Worm (Caenorhabditis elegans) whole organism, L2 larva: ENCODE measurements around the gene K08D8.10.

Source experiments
- C34F6.9 ChIP-seq: fragments of 150-350 bp; optimal IDR thresholded peaks from 2 replicates; lab custom pipeline; 2014; ENCODE audit warnings: missing biosample characterization, missing genetic modification characterization
- R02D3.7 ChIP-seq: fragments of 150-350 bp; optimal IDR thresholded peaks from 2 replicates; lab custom pipeline; 2014; ENCODE audit warnings: missing biosample characterization, missing genetic modification characterization
- ama-1 ChIP-seq: fragments of 150-350 bp; optimal IDR thresholded peaks from 2 replicates; lab custom pipeline; 2018; ENCODE audit warnings: inconsistent platforms
- ceh-16 ChIP-seq: fragments of 150-350 bp; optimal IDR thresholded peaks from 2 replicates; lab custom pipeline; 2014; ENCODE audit warnings: missing biosample characterization, missing genetic modification characterization
- ceh-82 ChIP-seq: fragments of 150-350 bp; optimal IDR thresholded peaks from 2 replicates; lab custom pipeline; 2014; ENCODE audit warnings: missing biosample characterization, missing genetic modification characterization
- crh-2 ChIP-seq: sonication (generic microtip); optimal IDR thresholded peaks from 2 replicates; lab custom pipeline; 2017; ENCODE audit warnings: missing biosample characterization, missing genetic modification characterization
- dmd-4 ChIP-seq: sonication (generic microtip); optimal IDR thresholded peaks from 2 replicates; lab custom pipeline; 2017; ENCODE audit warnings: missing biosample characterization, missing genetic modification characterization
- egl-27 ChIP-seq: sonication (generic microtip); optimal IDR thresholded peaks from 3 replicates; lab custom pipeline; 2017; ENCODE audit warnings: missing biosample characterization, missing genetic modification reagents, missing genetic modification characterization
- elt-3 ChIP-seq: sonication (generic microtip); optimal IDR thresholded peaks from 2 replicates; lab custom pipeline; 2017; ENCODE audit warnings: missing biosample characterization, missing genetic modification characterization
- fos-1 ChIP-seq: fragments of 150-350 bp; optimal IDR thresholded peaks from 2 replicates; lab custom pipeline; 2014; ENCODE audit warnings: missing biosample characterization, missing genetic modification characterization
- lin-11 ChIP-seq: fragments of 150-350 bp; sonication (generic microtip); optimal IDR thresholded peaks from 2 replicates; lab custom pipeline; 2014; ENCODE audit warnings: missing biosample characterization, missing genetic modification characterization, inconsistent platforms, mixed read lengths
- lin-13 ChIP-seq: fragments of 150-350 bp; optimal IDR thresholded peaks from 2 replicates; lab custom pipeline; 2014; ENCODE audit warnings: missing biosample characterization, missing genetic modification reagents, missing genetic modification characterization
- lin-39 ChIP-seq: fragments of 150-350 bp; optimal IDR thresholded peaks from 2 replicates; lab custom pipeline; 2014; ENCODE audit warnings: missing biosample characterization, missing genetic modification reagents, missing genetic modification characterization
- lsy-2 ChIP-seq, 2 experiments: fragments of 150-350 bp in 1 of 2; sonication (generic microtip) in 1 of 2; optimal IDR thresholded peaks; 2 replicates each; lab custom pipeline; 2014 to 2017; ENCODE audit warnings: missing biosample characterization in 2 of 2, missing genetic modification characterization in 2 of 2
- mbf-1 ChIP-seq: sonication (generic microtip); optimal IDR thresholded peaks from 2 replicates; lab custom pipeline; 2017; ENCODE audit warnings: missing biosample characterization, missing genetic modification characterization
- mdl-1 ChIP-seq, 2 experiments: fragments of 150-350 bp in 1 of 2; sonication (generic microtip) in 1 of 2; optimal IDR thresholded peaks; 2 replicates each; lab custom pipeline; 2017; ENCODE audit warnings: missing biosample characterization in 2 of 2, missing genetic modification characterization in 2 of 2
- nhr-10 ChIP-seq: sonication (generic microtip); optimal IDR thresholded peaks from 2 replicates; lab custom pipeline; 2017; ENCODE audit warnings: missing biosample characterization, missing genetic modification characterization
- nhr-11 ChIP-seq: fragments of 150-350 bp; optimal IDR thresholded peaks from 2 replicates; lab custom pipeline; 2014; ENCODE audit warnings: missing biosample characterization, missing genetic modification characterization
- nhr-12 ChIP-seq: fragments of 150-350 bp; optimal IDR thresholded peaks from 2 replicates; lab custom pipeline; 2014; ENCODE audit warnings: missing biosample characterization, missing genetic modification characterization
- nhr-129 ChIP-seq: fragments of 150-350 bp; optimal IDR thresholded peaks from 2 replicates; lab custom pipeline; 2014; ENCODE audit warnings: missing biosample characterization, missing genetic modification characterization
- nhr-21 ChIP-seq: fragments of 150-350 bp; optimal IDR thresholded peaks from 2 replicates; lab custom pipeline; 2014; ENCODE audit warnings: missing biosample characterization, missing genetic modification characterization
- nhr-23 ChIP-seq: fragments of 150-350 bp; optimal IDR thresholded peaks from 2 replicates; lab custom pipeline; 2014; ENCODE audit warnings: missing biosample characterization, missing genetic modification reagents, missing genetic modification characterization
- nhr-237 ChIP-seq: fragments of 150-350 bp; optimal IDR thresholded peaks from 2 replicates; lab custom pipeline; 2014; ENCODE audit warnings: missing biosample characterization, missing genetic modification characterization
- nhr-25 ChIP-seq: fragments of 150-350 bp; sonication (generic microtip); optimal IDR thresholded peaks from 3 replicates; lab custom pipeline; 2014; ENCODE audit warnings: missing biosample characterization, missing genetic modification characterization
- nhr-6 ChIP-seq: fragments of 150-350 bp; optimal IDR thresholded peaks from 2 replicates; lab custom pipeline; 2014; ENCODE audit warnings: missing biosample characterization, missing genetic modification characterization
- nhr-77 ChIP-seq: fragments of 150-350 bp; optimal IDR thresholded peaks from 2 replicates; lab custom pipeline; 2014; ENCODE audit warnings: missing biosample characterization, missing genetic modification characterization
- peb-1 ChIP-seq: fragments of 150-350 bp; optimal IDR thresholded peaks from 2 replicates; lab custom pipeline; 2014; ENCODE audit warnings: missing biosample characterization, missing genetic modification characterization
- sem-4 ChIP-seq: fragments of 150-350 bp; optimal IDR thresholded peaks from 2 replicates; lab custom pipeline; 2014; ENCODE audit warnings: missing biosample characterization, missing genetic modification reagents, missing genetic modification characterization
- skn-1 ChIP-seq: sonication (generic microtip); optimal IDR thresholded peaks from 2 replicates; lab custom pipeline; 2017; ENCODE audit warnings: missing biosample characterization, missing genetic modification characterization
- sma-3 ChIP-seq: sonication (generic microtip); optimal IDR thresholded peaks from 2 replicates; lab custom pipeline; 2016; ENCODE audit warnings: missing genetic modification reagents, missing genetic modification characterization, missing compliant biosample characterization
- sma-9 ChIP-seq, 2 experiments: fragments of 150-350 bp in 1 of 2; sonication (generic microtip) in 1 of 2; optimal IDR thresholded peaks; 2 replicates each; lab custom pipeline; 2014 to 2016; ENCODE audit warnings: missing genetic modification characterization in 2 of 2, mild to moderate bottlenecking in 1 of 2, missing biosample characterization in 1 of 2, missing compliant biosample characterization in 1 of 2, missing genetic modification reagents in 1 of 2, moderate library complexity in 1 of 2
- snpc-4 ChIP-seq: fragments of 150-350 bp; optimal IDR thresholded peaks from 2 replicates; lab custom pipeline; 2014; ENCODE audit warnings: missing biosample characterization, missing genetic modification characterization
- unc-55 ChIP-seq: fragments of 150-350 bp; sonication (generic microtip); optimal IDR thresholded peaks from 3 replicates; lab custom pipeline; 2014; ENCODE audit warnings: missing biosample characterization, missing genetic modification reagents, missing genetic modification characterization
- zag-1 ChIP-seq: fragments of 150-350 bp; optimal IDR thresholded peaks from 2 replicates; lab custom pipeline; 2014; ENCODE audit warnings: missing biosample characterization, missing genetic modification characterization
- ztf-1 ChIP-seq: fragments of 200-800 bp; sonication (Bioruptor generic); conservative IDR thresholded peaks from 2 replicates; pipeline ENCODE4 v1.3.6; 2022; ENCODE audit warnings: missing genetic modification characterization, missing compliant biosample characterization
- ztf-4 ChIP-seq: fragments of 150-350 bp; optimal IDR thresholded peaks from 2 replicates; lab custom pipeline; 2014; ENCODE audit warnings: missing biosample characterization, missing genetic modification characterization

K08D8.10 gene

DNA sequence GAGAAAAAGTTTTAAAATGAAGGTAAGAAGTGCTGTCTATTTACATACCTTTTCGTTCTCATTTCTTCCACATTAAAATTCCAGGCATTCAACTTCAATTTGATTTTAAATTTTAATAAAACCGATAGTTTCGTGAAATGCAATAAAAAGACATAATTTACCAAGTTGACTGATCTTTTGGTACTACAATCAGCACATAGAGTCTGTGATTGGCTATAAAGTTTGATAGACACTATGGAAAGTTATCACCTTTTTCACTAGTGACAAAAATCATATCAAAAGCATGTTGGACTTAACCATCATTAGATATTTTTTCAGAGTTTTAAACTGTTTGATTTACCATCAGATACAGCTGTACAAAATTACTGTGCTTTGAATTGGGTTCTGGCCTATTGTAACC, 15.1 kb downstream of the K08D8.10 start, which contains the start of gene srz-15:
TSS of gene srz-15 (plus strand) at position 301 of the 400 bp plus-strand sequence.
- no peak for TF ChIP-seq dmd-4 (tag; lab: Kevin White, UChicago)
- no peak for TF ChIP-seq lin-13
- TF ChIP-seq R02D3.7 (tag; lab: Kevin White, UChicago) = no peak
- no peak for TF ChIP-seq nhr-10 (tag; lab: Kevin White, UChicago)
- no peak for TF ChIP-seq mdl-1 (tag; optimal IDR thresholded peaks at IDR 0.05; lab: Kevin White, UChicago)
- no peak for TF ChIP-seq elt-3
- TF ChIP-seq nhr-23 (tag; lab: Kevin White, UChicago) = no peak
- TF ChIP-seq nhr-6 = no peak
- TF ChIP-seq ceh-82 (tag; lab: Kevin White, UChicago) = no peak
- TF ChIP-seq ceh-16 = no peak
- no peak for TF ChIP-seq nhr-11
- TF ChIP-seq nhr-129 (tag; lab: Kevin White, UChicago) = no peak
- no peak for TF ChIP-seq nhr-21 (tag; lab: Kevin White, UChicago)
- TF ChIP-seq lin-11 (tag; lab: Kevin White, UChicago) = no peak
- no peak for TF ChIP-seq C34F6.9 (tag; lab: Kevin White, UChicago)
- no peak for TF ChIP-seq nhr-237
- no peak for TF ChIP-seq sma-9 (GFP tag; optimal IDR thresholded peaks at IDR 0.05; lab: Kevin White, UChicago)
- TF ChIP-seq sma-9 (tag; optimal IDR thresholded peaks at IDR 0.05; lab: Kevin White, UChicago) = no peak
- TF ChIP-seq, all 48 proteins: peak for 0

DNA sequence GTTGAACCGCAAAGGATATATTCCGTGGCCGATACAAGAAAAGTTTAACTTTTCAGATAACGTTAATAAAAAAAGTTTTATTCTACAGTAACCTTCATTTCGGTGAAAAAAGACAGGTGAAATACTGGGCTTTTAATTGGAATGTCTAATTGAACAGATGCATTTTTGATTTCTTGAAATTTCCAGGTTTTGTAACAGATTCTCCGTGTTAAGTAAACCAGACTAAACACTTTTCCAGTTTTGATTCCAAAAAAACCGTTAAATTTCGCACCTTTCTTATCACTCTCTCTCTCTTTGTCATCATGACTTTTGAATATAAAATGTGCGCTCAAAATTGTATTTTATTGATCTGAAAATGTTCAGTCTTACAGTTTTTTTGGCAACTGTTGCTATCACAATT, 17.9 kb downstream of the K08D8.10 start, which contains the start of gene C32H11.3:
TSS of gene C32H11.3 (plus strand) at position 301 of the 400 bp plus-strand sequence.
- TF ChIP-seq lsy-2 (tag; optimal IDR thresholded peaks at IDR 0.05; lab: Kevin White, UChicago) (no peak), nhr-77 (tag; lab: Kevin White, UChicago) (no peak), nhr-6 (no peak), lin-13 (no peak), nhr-21 (tag; lab: Kevin White, UChicago) (no peak), sem-4 (tag; lab: Kevin White, UChicago) (no peak), dmd-4 (tag; lab: Kevin White, UChicago) (no peak), ztf-1 (no peak), C34F6.9 (tag; lab: Kevin White, UChicago) (no peak), crh-2 (tag; lab: Kevin White, UChicago) (no peak), peb-1 (no peak), nhr-12 (no peak), lin-39 (tag; lab: Kevin White, UChicago) (no peak), ceh-82 (tag; lab: Kevin White, UChicago) (no peak), skn-1 (tag; lab: Kevin White, UChicago) (no peak), mbf-1 (no peak), sma-9 (GFP tag; optimal IDR thresholded peaks at IDR 0.05; lab: Kevin White, UChicago) (no peak), sma-9 (tag; optimal IDR thresholded peaks at IDR 0.05; lab: Kevin White, UChicago) (no peak)

DNA sequence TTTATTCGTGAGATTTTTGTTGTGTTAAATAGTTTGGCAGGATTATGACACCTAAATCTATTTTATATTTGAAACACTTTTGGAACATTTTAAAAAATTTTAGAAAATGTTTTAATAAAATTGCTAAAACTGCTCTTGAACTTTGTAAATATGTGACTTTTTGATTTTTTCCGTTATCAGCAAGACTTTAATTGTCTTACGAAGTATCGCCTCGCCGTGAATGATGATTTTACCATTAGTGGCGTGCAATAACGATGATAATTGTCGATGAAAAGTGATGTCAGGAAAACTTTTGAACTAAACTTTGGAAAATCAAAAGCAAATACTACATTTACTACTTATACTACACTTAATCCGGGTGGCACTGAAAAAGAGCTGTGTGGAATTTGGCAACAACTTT, 20.2 kb downstream of the K08D8.10 start:
- TF ChIP-seq sma-9 (GFP tag; optimal IDR thresholded peaks at IDR 0.05; lab: Kevin White, UChicago) (peak; percentile 78), sma-9 (tag; optimal IDR thresholded peaks at IDR 0.05; lab: Kevin White, UChicago) (no peak), crh-2 (tag; lab: Kevin White, UChicago) (no peak), fos-1 (tag; lab: Kevin White, UChicago) (peak; percentile 73), skn-1 (tag; lab: Kevin White, UChicago) (peak; percentile 45)

DNA sequence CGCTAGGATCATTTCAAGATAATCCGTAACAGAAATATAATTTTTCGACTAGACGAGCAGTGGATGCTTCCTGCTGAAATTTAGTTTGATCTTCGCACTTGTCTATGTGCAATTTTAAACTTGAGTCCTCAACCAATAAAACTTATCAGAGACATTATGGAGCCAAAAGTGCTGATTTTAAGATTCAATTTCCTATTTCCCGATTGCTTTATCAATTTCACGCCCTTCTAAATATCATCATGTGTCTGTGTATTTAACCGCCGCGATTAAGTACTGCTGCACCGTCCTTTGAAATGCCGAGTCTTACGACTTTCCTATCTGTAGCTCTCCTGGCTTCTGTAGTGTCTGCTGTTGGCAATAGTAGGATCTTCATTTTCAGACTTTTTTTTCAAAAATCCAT, 20.7 kb downstream of the K08D8.10 start, which contains the start of gene C32H11.4:
TSS of gene C32H11.4 (plus strand) at position 238 of the 400 bp plus-strand sequence.
- no peak for TF ChIP-seq zag-1 (tag; lab: Kevin White, UChicago)
- TF ChIP-seq lin-39 (tag; lab: Kevin White, UChicago) = no peak
- no peak for TF ChIP-seq R02D3.7 (tag; lab: Kevin White, UChicago)
- peak; percentile 68 for TF ChIP-seq sma-3 (GFP tag; lab: Kevin White, UChicago)
- no peak for TF ChIP-seq ceh-82 (tag; lab: Kevin White, UChicago)
- no peak for TF ChIP-seq mbf-1
- TF ChIP-seq crh-2 (tag; lab: Kevin White, UChicago) = no peak
- no peak for TF ChIP-seq unc-55 (GFP tag; lab: Kevin White, UChicago)
- TF ChIP-seq skn-1 (tag; lab: Kevin White, UChicago) = peak; percentile 57
- peak; percentile 79 for TF ChIP-seq fos-1 (tag; lab: Kevin White, UChicago)
- no peak for TF ChIP-seq elt-3
- no peak for TF ChIP-seq nhr-77 (tag; lab: Kevin White, UChicago)
- no peak for TF ChIP-seq sem-4 (tag; lab: Kevin White, UChicago)
- no peak for TF ChIP-seq nhr-10 (tag; lab: Kevin White, UChicago)
- TF ChIP-seq sma-9 (GFP tag; optimal IDR thresholded peaks at IDR 0.05; lab: Kevin White, UChicago) = peak; percentile 96
- TF ChIP-seq sma-9 (tag; optimal IDR thresholded peaks at IDR 0.05; lab: Kevin White, UChicago) = no peak
- no peak for TF ChIP-seq ama-1 (lab: Kevin White, UChicago)
- no peak for TF ChIP-seq snpc-4 (tag; lab: Kevin White, UChicago)
- TF ChIP-seq ztf-4 (tag; lab: Kevin White, UChicago) = no peak
- no peak for TF ChIP-seq nhr-129 (tag; lab: Kevin White, UChicago)
- TF ChIP-seq nhr-25 (tag; lab: Kevin White, UChicago) = no peak
- TF ChIP-seq egl-27 = no peak
- no peak for TF ChIP-seq C34F6.9 (tag; lab: Kevin White, UChicago)
- TF ChIP-seq, all 48 proteins: peak for 4
